Worm (Caenorhabditis elegans): ENCODE data around the gene sumv-2.
A peak's percentile ranks its signal among the peaks of the same experiment; 100 is the strongest.
"Not testable (repeated sequence)": the region's sequence is repeated elsewhere in the genome, so short reads cannot be mapped to it uniquely, and the experiment has no call there.

sumv-2 gene

DNA sequence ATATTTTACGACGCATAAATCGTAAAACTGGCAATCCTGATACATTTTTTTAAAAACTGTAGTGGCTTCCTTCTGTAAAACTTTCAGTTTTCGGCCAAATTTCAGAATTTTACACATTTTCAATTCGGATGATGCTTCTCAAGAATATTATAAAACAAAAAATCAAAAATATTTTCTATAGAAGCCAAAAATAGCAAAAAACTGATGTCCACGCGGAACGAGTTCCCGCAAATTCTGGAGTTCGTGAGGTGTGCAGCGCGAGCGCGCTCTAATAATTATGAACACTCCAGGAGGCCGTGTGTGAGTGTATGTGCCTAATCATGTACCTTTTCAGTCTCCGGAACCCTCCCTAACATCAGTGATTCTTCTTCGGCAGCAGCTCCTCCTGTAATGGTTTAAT is at the start of gene sumv-2:
TSS of gene sumv-2 (plus strand) at position 301 of the 400 bp plus-strand sequence.
- TF ChIP-seq ama-1 (optimal IDR thresholded peaks at IDR 0.05) (no peak), R02D3.7 (tag; optimal IDR thresholded peaks at IDR 0.05) (no peak), aly-2 (tag; optimal IDR thresholded peaks at IDR 0.05) (no peak), nhr-12 (tag; optimal IDR thresholded peaks at IDR 0.05) (no peak), nhr-67 (tag; optimal IDR thresholded peaks at IDR 0.05) (no peak), lin-15B (tag; optimal IDR thresholded peaks at IDR 0.05) (no peak), zag-1 (tag; optimal IDR thresholded peaks at IDR 0.05) (no peak)

ce11 chrV:4569999-4570627 is 47.2 kb upstream of the sumv-2 start, which contains the start of gene sut-2:
sut-2 (minus strand) TSS chrV:4570049.
- TF ChIP-seq nhr-23 (tag; optimal IDR thresholded peaks at IDR 0.05): no peak
- TF ChIP-seq egl-5 (tag; optimal IDR thresholded peaks at IDR 0.05): no peak
- no peak for TF ChIP-seq nhr-25 (tag; optimal IDR thresholded peaks at IDR 0.05)
- TF ChIP-seq ama-1 (optimal IDR thresholded peaks at IDR 0.05): no peak
- TF ChIP-seq pha-4 (tag; optimal IDR thresholded peaks at IDR 0.05): peak; percentile 40
- TF ChIP-seq lin-39 (tag; optimal IDR thresholded peaks at IDR 0.05): no peak
- TF ChIP-seq nfya-1 (tag; optimal IDR thresholded peaks at IDR 0.05; ENCODE audit: insufficient read depth): peak; percentile 69
- peak; percentile 9 for TF ChIP-seq lin-15B (tag; optimal IDR thresholded peaks at IDR 0.05)
- no peak for TF ChIP-seq fos-1 (tag; optimal IDR thresholded peaks at IDR 0.05)
- no peak for TF ChIP-seq ZK546.5 (tag; optimal IDR thresholded peaks at IDR 0.05)
- no peak for TF ChIP-seq elt-2 (tag; optimal IDR thresholded peaks at IDR 0.05)
- TF ChIP-seq daf-12 (tag; optimal IDR thresholded peaks at IDR 0.05): no peak
- no peak for TF ChIP-seq nhr-77 (tag; optimal IDR thresholded peaks at IDR 0.05)
- no peak for TF ChIP-seq zag-1 (tag; optimal IDR thresholded peaks at IDR 0.05)
- no peak for TF ChIP-seq nhr-67 (tag; optimal IDR thresholded peaks at IDR 0.05)
- no peak for TF ChIP-seq nhr-43 (tag; optimal IDR thresholded peaks at IDR 0.05; ENCODE audit: poor library complexity, severe bottlenecking)
- no peak for TF ChIP-seq unc-62 (GFP tag; optimal IDR thresholded peaks at IDR 0.05)
- peak; percentile 39 for TF ChIP-seq hmg-11 (tag; optimal IDR thresholded peaks at IDR 0.05)
- no peak for TF ChIP-seq jun-1 (tag; optimal IDR thresholded peaks at IDR 0.05)
- no peak for TF ChIP-seq pqm-1 (tag; optimal IDR thresholded peaks at IDR 0.05)
- TF ChIP-seq elt-3 (tag; optimal IDR thresholded peaks at IDR 0.05): no peak
- no peak for TF ChIP-seq aly-2 (tag; optimal IDR thresholded peaks at IDR 0.05)

- no peak for TF ChIP-seq nfya-1 (tag; optimal IDR thresholded peaks at IDR 0.05; ENCODE audit: insufficient read depth)
- TF ChIP-seq nhr-76 (tag; optimal IDR thresholded peaks at IDR 0.05): no peak
Observed at ce11 chrV:4570833-4571232, 46.5 kb upstream of the sumv-2 start, which contains the start of gene Y61A9LA.3. Y61A9LA.3 (plus strand) TSS chrV:4571133.

- no peak for TF ChIP-seq pqm-1 (tag; optimal IDR thresholded peaks at IDR 0.05)
- TF ChIP-seq snpc-4 (tag; optimal IDR thresholded peaks at IDR 0.05): no peak
- TF ChIP-seq nhr-43 (tag; optimal IDR thresholded peaks at IDR 0.05; ENCODE audit: poor library complexity, severe bottlenecking): no peak
- no peak for TF ChIP-seq elt-1 (tag; optimal IDR thresholded peaks at IDR 0.05)
- TF ChIP-seq nfya-1 (tag; optimal IDR thresholded peaks at IDR 0.05; ENCODE audit: insufficient read depth): peak; percentile 97
- no peak for TF ChIP-seq tbx-2 (tag; optimal IDR thresholded peaks at IDR 0.05)
- no peak for TF ChIP-seq ceh-9 (tag; optimal IDR thresholded peaks at IDR 0.05)
Observed at ce11 chrV:4571997-4572396, 45.4 kb upstream of the sumv-2 start.

ce11 chrV:4573824-4574223 is 43.5 kb upstream of the sumv-2 start, which contains the start of gene hpo-39:
hpo-39 (minus strand) TSS chrV:4573924.
- not testable (repeated sequence) for TF ChIP-seq elt-2 (tag; optimal IDR thresholded peaks at IDR 0.05); unc-62 (GFP tag; optimal IDR thresholded peaks at IDR 0.05); skn-1 (tag; optimal IDR thresholded peaks at IDR 0.05)

DNA sequence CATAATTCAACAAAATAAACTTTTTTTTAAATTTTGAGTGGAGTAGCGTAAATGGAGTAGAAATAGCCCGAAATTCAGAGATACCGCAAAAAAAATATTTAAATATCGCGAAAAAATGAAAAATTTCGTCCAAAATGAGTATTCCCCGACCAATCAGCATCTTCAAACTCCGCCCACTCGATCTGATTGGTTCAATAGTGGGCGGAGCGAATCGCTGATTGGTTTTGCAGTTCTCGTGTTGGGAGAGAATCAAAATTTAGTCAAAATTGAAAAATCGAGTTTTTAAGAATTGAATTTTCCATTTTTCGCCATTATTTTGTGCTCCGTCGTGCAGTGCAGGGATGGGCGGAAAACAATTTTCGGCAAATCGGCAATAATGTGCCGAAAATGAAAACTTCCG is 41.9 kb upstream of the sumv-2 start:
- TF ChIP-seq ztf-11 (tag; optimal IDR thresholded peaks at IDR 0.05) (no peak), nfya-1 (tag; optimal IDR thresholded peaks at IDR 0.05; ENCODE audit: insufficient read depth) (peak; percentile 96)
